Worm (Caenorhabditis elegans) whole organism, L2 larva: ENCODE results near the gene T12B5.15.

ENCODE experiments used
- ceh-82 ChIP-seq: fragments of 150-350 bp; optimal IDR thresholded peaks from 2 replicates; lab custom pipeline; 2014; ENCODE audit warnings: missing biosample characterization, missing genetic modification characterization
- lin-39 ChIP-seq: fragments of 150-350 bp; optimal IDR thresholded peaks from 2 replicates; lab custom pipeline; 2014; ENCODE audit warnings: missing biosample characterization, missing genetic modification reagents, missing genetic modification characterization
- mdl-1 ChIP-seq, 2 experiments: fragments of 150-350 bp in 1 of 2; sonication (generic microtip) in 1 of 2; optimal IDR thresholded peaks; 2 replicates each; lab custom pipeline; 2017; ENCODE audit warnings: missing biosample characterization in 2 of 2, missing genetic modification characterization in 2 of 2
- nhr-12 ChIP-seq: fragments of 150-350 bp; optimal IDR thresholded peaks from 2 replicates; lab custom pipeline; 2014; ENCODE audit warnings: missing biosample characterization, missing genetic modification characterization
- zag-1 ChIP-seq: fragments of 150-350 bp; optimal IDR thresholded peaks from 2 replicates; lab custom pipeline; 2014; ENCODE audit warnings: missing biosample characterization, missing genetic modification characterization
- ztf-4 ChIP-seq: fragments of 150-350 bp; optimal IDR thresholded peaks from 2 replicates; lab custom pipeline; 2014; ENCODE audit warnings: missing biosample characterization, missing genetic modification characterization

ce11 chrIII:919322-919721 lies 35.1 kb downstream of the T12B5.15 start, which contains the start of gene F23H11.7:
- TF ChIP-seq ceh-82 (tag; lab: Kevin White, UChicago) (no peak), ztf-4 (tag; lab: Kevin White, UChicago) (no peak), zag-1 (no peak), lin-39 (tag; lab: Kevin White, UChicago) (no peak), nhr-12 (tag; lab: Kevin White, UChicago) (no peak), mdl-1 (tag; optimal IDR thresholded peaks at IDR 0.05; lab: Kevin White, UChicago) (no peak)
